Worm (Caenorhabditis elegans): ENCODE data around the gene kmo-1.

kmo-1 gene

DNA sequence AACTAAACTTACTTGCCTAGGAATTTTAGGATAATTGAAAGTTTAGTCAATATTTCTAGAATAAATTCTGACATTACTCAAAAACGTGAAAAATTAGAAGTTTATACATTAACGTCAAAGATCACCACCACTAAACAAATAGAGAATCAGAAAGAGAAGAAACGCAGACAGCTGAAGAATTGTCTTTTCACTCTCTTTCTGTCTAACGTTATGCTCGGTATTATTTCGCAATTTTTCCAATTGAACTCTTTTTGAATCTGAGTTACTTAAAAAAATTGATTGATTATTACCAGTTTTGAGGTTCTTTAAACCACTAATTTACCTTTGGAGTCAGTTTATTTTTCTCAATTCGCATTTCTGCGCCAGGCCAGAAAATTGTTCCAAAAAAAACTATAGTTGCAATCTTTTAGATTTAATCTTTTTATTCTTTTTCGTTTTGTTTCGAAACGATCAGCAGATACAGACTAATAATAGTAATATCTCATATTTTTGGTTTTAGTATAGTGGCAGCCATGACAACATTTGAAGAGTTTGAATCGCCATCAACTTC is 30.6 kb upstream of the kmo-1 start, which contains the start of gene nhr-154:
TSS of gene nhr-154 (plus strand) at position 500 of the 550 bp plus-strand sequence.
- no peak for TF ChIP-seq bed-3 (GFP tag; optimal IDR thresholded peaks at IDR 0.05)
- TF ChIP-seq ham-2 (GFP tag; optimal IDR thresholded peaks at IDR 0.05), result no peak
- no peak for TF ChIP-seq snpc-4 (tag; optimal IDR thresholded peaks at IDR 0.05)
- peak; percentile 27 for TF ChIP-seq nhr-237 (tag; optimal IDR thresholded peaks at IDR 0.05)
- TF ChIP-seq nhr-28 (tag; optimal IDR thresholded peaks at IDR 0.05), result no peak
- TF ChIP-seq unc-120 (tag; optimal IDR thresholded peaks at IDR 0.05; ENCODE audit: poor library complexity, severe bottlenecking), result no peak

- TF ChIP-seq M03D4.4 (tag; optimal IDR thresholded peaks at IDR 0.05), result no peak
- no peak for TF ChIP-seq ceh-43 (GFP tag; optimal IDR thresholded peaks at IDR 0.05)
- no peak for TF ChIP-seq ceh-83 (GFP tag; optimal IDR thresholded peaks at IDR 0.05)
- TF ChIP-seq mls-2 (tag; optimal IDR thresholded peaks at IDR 0.05), result no peak
- TF ChIP-seq sptf-1 (tag; optimal IDR thresholded peaks at IDR 0.05), result no peak
- no peak for TF ChIP-seq lin-32 (GFP tag; optimal IDR thresholded peaks at IDR 0.05)
- TF ChIP-seq elt-1 (tag; optimal IDR thresholded peaks at IDR 0.05; ENCODE audit: borderline replicate concordance, insufficient read depth), result no peak
- TF ChIP-seq elt-3 (tag; optimal IDR thresholded peaks at IDR 0.05), result no peak
- TF ChIP-seq nhr-2 (tag; optimal IDR thresholded peaks at IDR 0.05), result no peak
- TF ChIP-seq nhr-76 (tag; optimal IDR thresholded peaks at IDR 0.05), result no peak
Observed at ce11 chrV:12098123-12098522, 27.8 kb upstream of the kmo-1 start, which contains the start of gene nhr-209. nhr-209 (plus strand) TSS chrV:12098149.

- no peak for TF ChIP-seq M03D4.4 (tag; optimal IDR thresholded peaks at IDR 0.05)
- no peak for TF ChIP-seq nhr-76 (tag; optimal IDR thresholded peaks at IDR 0.05)
- TF ChIP-seq ces-1 (GFP tag; optimal IDR thresholded peaks at IDR 0.05), result peak; percentile 28
- TF ChIP-seq cnd-1 (tag; optimal IDR thresholded peaks at IDR 0.05), result no peak
- no peak for TF ChIP-seq zip-8 (tag; optimal IDR thresholded peaks at IDR 0.05)
Observed at ce11 chrV:12095865-12096264, 25.5 kb upstream of the kmo-1 start, which contains the start of gene nhr-207. nhr-207 (plus strand) TSS chrV:12096146.

DNA sequence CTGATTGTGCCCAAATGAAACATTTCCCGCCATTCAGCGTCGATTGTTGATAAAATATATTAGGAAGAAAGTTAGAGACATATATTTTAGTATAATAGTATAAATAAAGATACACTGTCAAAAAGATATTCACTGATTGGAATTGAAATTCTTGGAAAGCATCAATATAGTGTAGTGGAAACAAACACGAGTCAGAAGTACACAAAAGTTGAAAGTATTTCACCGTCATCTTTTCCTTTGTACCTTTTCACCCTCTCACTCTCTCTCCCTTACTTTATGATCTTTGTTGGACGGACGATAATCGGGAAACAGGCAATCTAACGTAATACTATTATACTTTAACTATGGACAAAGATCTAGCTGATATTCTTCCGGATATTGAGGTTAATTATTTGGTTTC is 23.7 kb upstream of the kmo-1 start, which contains the start of gene nhr-208:
TSS of gene nhr-208 (plus strand) at position 288 of the 400 bp plus-strand sequence.
- no peak for TF ChIP-seq ham-2 (GFP tag; optimal IDR thresholded peaks at IDR 0.05)
- peak; percentile 42 for TF ChIP-seq elt-1 (tag; optimal IDR thresholded peaks at IDR 0.05; ENCODE audit: borderline replicate concordance, insufficient read depth)

- TF ChIP-seq nhr-12 (tag; optimal IDR thresholded peaks at IDR 0.05) (no peak), sem-2 (GFP tag; optimal IDR thresholded peaks at IDR 0.05) (no peak), elt-1 (tag; optimal IDR thresholded peaks at IDR 0.05; ENCODE audit: borderline replicate concordance, insufficient read depth) (no peak), cnd-1 (tag; optimal IDR thresholded peaks at IDR 0.05) (no peak), zip-8 (tag; optimal IDR thresholded peaks at IDR 0.05) (no peak), ham-2 (GFP tag; optimal IDR thresholded peaks at IDR 0.05) (no peak), nhr-237 (tag; optimal IDR thresholded peaks at IDR 0.05) (no peak), elt-3 (tag; optimal IDR thresholded peaks at IDR 0.05) (no peak), lin-13 (tag; optimal IDR thresholded peaks at IDR 0.05) (no peak), drap-1 (GFP tag; optimal IDR thresholded peaks at IDR 0.05) (no peak)
Observed at ce11 chrV:12091759-12092158, 21.4 kb upstream of the kmo-1 start, which contains the start of gene nhr-206. nhr-206 (plus strand) TSS chrV:12092006.

DNA sequence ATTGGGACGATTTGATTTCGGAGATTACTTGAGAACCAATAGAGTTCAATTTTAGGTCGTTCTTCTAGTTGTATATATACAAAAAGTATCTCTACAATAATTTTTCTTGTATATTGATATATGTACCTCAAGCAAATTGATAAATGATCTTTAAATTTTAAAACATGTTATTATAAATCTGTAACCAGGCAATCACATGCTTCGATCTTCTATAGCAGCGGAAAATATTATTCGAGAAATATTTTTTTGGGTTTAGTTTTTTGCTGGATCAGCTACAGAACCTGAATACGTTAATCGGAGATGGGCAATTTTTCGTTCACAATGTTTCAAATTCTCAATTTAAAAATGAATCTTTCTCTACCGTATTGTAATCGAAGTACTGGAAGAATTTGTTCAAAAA is 18.5 kb upstream of the kmo-1 start, which contains the start of gene R07B7.12:
TSS of gene R07B7.12 (plus strand) at position 301 of the 400 bp plus-strand sequence.
- TF ChIP-seq nhr-76 (tag; optimal IDR thresholded peaks at IDR 0.05) (no peak), mab-5 (tag; optimal IDR thresholded peaks at IDR 0.05) (no peak), bed-3 (GFP tag; optimal IDR thresholded peaks at IDR 0.05) (no peak), nhr-28 (tag; optimal IDR thresholded peaks at IDR 0.05) (no peak), nhr-237 (tag; optimal IDR thresholded peaks at IDR 0.05) (no peak), blmp-1 (tag; optimal IDR thresholded peaks at IDR 0.05) (no peak), elt-1 (tag; optimal IDR thresholded peaks at IDR 0.05; ENCODE audit: borderline replicate concordance, insufficient read depth) (no peak), mep-1 (tag; optimal IDR thresholded peaks at IDR 0.05) (no peak), unc-39 (tag; optimal IDR thresholded peaks at IDR 0.05) (no peak), mls-2 (tag; optimal IDR thresholded peaks at IDR 0.05) (no peak), ceh-83 (GFP tag; optimal IDR thresholded peaks at IDR 0.05) (no peak), lin-13 (tag; optimal IDR thresholded peaks at IDR 0.05) (no peak), ceh-43 (GFP tag; optimal IDR thresholded peaks at IDR 0.05) (no peak), sem-2 (GFP tag; optimal IDR thresholded peaks at IDR 0.05) (no peak), elt-3 (tag; optimal IDR thresholded peaks at IDR 0.05) (no peak), nhr-2 (tag; optimal IDR thresholded peaks at IDR 0.05) (no peak), tbx-8 (GFP tag; optimal IDR thresholded peaks at IDR 0.05) (no peak), snpc-4 (tag; optimal IDR thresholded peaks at IDR 0.05) (no peak)

Data from whole organism, mixed stage, embryonic.